Worm (Caenorhabditis elegans): ENCODE data around the gene parg-2.
"Not testable (repeated sequence)": the region's sequence is repeated elsewhere in the genome, so short reads cannot be mapped to it uniquely, and the experiment has no call there.

Gene parg-2

ce11 chrIV:8715032-8715431 is at the start of gene parg-2, which contains the start of gene ipla-5:
Gene parg-2, minus strand, starts transcription at chrIV:8715132.
Gene ipla-5, plus strand, starts transcription at chrIV:8715247.
- not testable (repeated sequence) for TF ChIP-seq daf-16 (GFP tag; optimal IDR thresholded peaks at IDR 0.05); daf-16 (tag; optimal IDR thresholded peaks at IDR 0.05); jun-1 (tag; optimal IDR thresholded peaks at IDR 0.05); daf-19 (GFP tag; conservative IDR thresholded peaks at IDR 0.05)

- peak; percentile 27 for TF ChIP-seq nhr-28 (tag; optimal IDR thresholded peaks at IDR 0.05)
- TF ChIP-seq T26A8.4 (GFP tag; IDR thresholded peaks at IDR 0.05) = no peak
Measured at ce11 chrIV:8764567-8764966, 49.6 kb upstream of the parg-2 start, which contains the start of gene cdc-50.B. Gene cdc-50.B, plus strand, starts transcription at chrIV:8764867.

- TF ChIP-seq hlh-30 (tag; optimal IDR thresholded peaks at IDR 0.05; ENCODE audit: insufficient read depth) (peak; percentile 30), mep-1 (tag; optimal IDR thresholded peaks at IDR 0.05) (peak; percentile 61), ama-1 (optimal IDR thresholded peaks at IDR 0.05) (no peak), ceh-28 (tag; optimal IDR thresholded peaks at IDR 0.05) (peak; percentile 16), nhr-6 (tag; optimal IDR thresholded peaks at IDR 0.05) (peak; percentile 13), unc-62 (GFP tag; optimal IDR thresholded peaks at IDR 0.05 in 1 of 2) (peak in 1 of 2 experiments; percentile 98), unc-62 (tag; optimal IDR thresholded peaks at IDR 0.05) (no peak), F44E2.7 (GFP tag; IDR thresholded peaks at IDR 0.05) (no peak), aha-1 (tag) (peak; percentile 32), Y105C5A.15 (GFP tag; IDR thresholded peaks at IDR 0.05) (no peak), fkh-10 (GFP tag; optimal IDR thresholded peaks at IDR 0.05) (peak; percentile 94), ctbp-1 (GFP tag; IDR thresholded peaks at IDR 0.05) (peak; percentile 61), rbr-2 (tag; optimal IDR thresholded peaks at IDR 0.05) (peak; percentile 62)
Measured at ce11 chrIV:8762471-8762870, 47.5 kb upstream of the parg-2 start.

- TF ChIP-seq F26F4.8 (GFP tag; conservative IDR thresholded peaks at IDR 0.05) (no peak), hif-1 (tag; optimal IDR thresholded peaks at IDR 0.05) (no peak)
Measured at ce11 chrIV:8761896-8762295, 47.0 kb upstream of the parg-2 start, which contains the start of the genes F20C5.11 and klp-11. Gene F20C5.11, minus strand, starts transcription at chrIV:8761996. Gene klp-11, minus strand, starts transcription at chrIV:8762066.

- TF ChIP-seq lin-29 (GFP tag; IDR thresholded peaks at IDR 0.05) (no peak), nhr-6 (tag; optimal IDR thresholded peaks at IDR 0.05) (no peak), F44E2.7 (GFP tag; IDR thresholded peaks at IDR 0.05) (no peak), set-16 (GFP tag; IDR thresholded peaks at IDR 0.05) (no peak), nhr-111 (GFP tag; optimal IDR thresholded peaks at IDR 0.05) (no peak), mep-1 (tag; optimal IDR thresholded peaks at IDR 0.05) (peak; percentile 40), nhr-11 (tag; optimal IDR thresholded peaks at IDR 0.05) (no peak), Y75B8A.6 (GFP tag; IDR thresholded peaks at IDR 0.05) (no peak), ctbp-1 (GFP tag; IDR thresholded peaks at IDR 0.05) (peak; percentile 75), hlh-30 (tag; optimal IDR thresholded peaks at IDR 0.05; ENCODE audit: insufficient read depth) (peak; percentile 34), nhr-48 (tag; optimal IDR thresholded peaks at IDR 0.05) (no peak), vab-7 (GFP tag; IDR thresholded peaks at IDR 0.05) (no peak), lim-7 (GFP tag; IDR thresholded peaks at IDR 0.05) (no peak), F37D6.2 (tag; optimal IDR thresholded peaks at IDR 0.05) (no peak), rbr-2 (tag; optimal IDR thresholded peaks at IDR 0.05) (peak; percentile 42), dmd-9 (GFP tag; IDR thresholded peaks at IDR 0.05) (no peak), saeg-2 (GFP tag; IDR thresholded peaks at IDR 0.05) (no peak), F10B5.3 (tag; optimal IDR thresholded peaks at IDR 0.05) (no peak), nhr-42 (GFP tag; IDR thresholded peaks at IDR 0.05) (no peak), aha-1 (tag) (no peak), ztf-7 (tag; optimal IDR thresholded peaks at IDR 0.05) (no peak), mes-2 (tag; optimal IDR thresholded peaks at IDR 0.05; ENCODE audit: poor library complexity, severe bottlenecking) (peak; percentile 49), zfp-2 (tag; optimal IDR thresholded peaks at IDR 0.05) (no peak), ceh-20 (GFP tag; IDR thresholded peaks at IDR 0.05) (no peak), mdt-29 (GFP tag; IDR thresholded peaks at IDR 0.05) (no peak), nhr-76 (tag; optimal IDR thresholded peaks at IDR 0.05) (no peak), R02D3.7 (tag; optimal IDR thresholded peaks at IDR 0.05) (no peak), hlh-11 (tag; optimal IDR thresholded peaks at IDR 0.05) (peak; percentile 31), tag-97 (GFP tag; IDR thresholded peaks at IDR 0.05) (no peak), daf-8 (GFP tag; IDR thresholded peaks at IDR 0.05) (no peak), lin-13 (GFP tag; optimal IDR thresholded peaks at IDR 0.05) (no peak)
Measured at ce11 chrIV:8758620-8759019, 43.7 kb upstream of the parg-2 start.

Data from whole organism, L4 larva.